Worm (Caenorhabditis elegans): ENCODE data around the gene tbcc-1.

The tbcc-1 gene

ce11 chrIII:2768635-2769034, 19.6 kb upstream of the tbcc-1 start, which contains the start of gene swsn-3 (continued):
- TF ChIP-seq sdc-2 (tag; optimal IDR thresholded peaks at IDR 0.05) = peak; percentile 76
- peak; percentile 52 for TF ChIP-seq hlh-13 (GFP tag; optimal IDR thresholded peaks at IDR 0.05)
- peak; percentile 25 for TF ChIP-seq ceh-19 (GFP tag; optimal IDR thresholded peaks at IDR 0.05)
- TF ChIP-seq ceh-2 (tag; optimal IDR thresholded peaks at IDR 0.05) = peak; percentile 83
- TF ChIP-seq ztf-16 (tag; optimal IDR thresholded peaks at IDR 0.05) = peak; percentile 81
- TF ChIP-seq ttx-3 (tag; optimal IDR thresholded peaks at IDR 0.05) = peak; percentile 90
- TF ChIP-seq ama-1 (optimal IDR thresholded peaks at IDR 0.05) = no peak
- peak; percentile 81 for TF ChIP-seq ahr-1 (tag; optimal IDR thresholded peaks at IDR 0.05)
- TF ChIP-seq gmeb-2 (tag; optimal IDR thresholded peaks at IDR 0.05) = peak; percentile 68
- TF ChIP-seq hlh-8 (tag; optimal IDR thresholded peaks at IDR 0.05) = peak; percentile 78
- peak; percentile 77 for TF ChIP-seq pat-9 (tag; optimal IDR thresholded peaks at IDR 0.05)
- peak; percentile 86 for TF ChIP-seq sox-4 (tag; optimal IDR thresholded peaks at IDR 0.05)
- peak; percentile 57 for TF ChIP-seq syd-9 (tag; optimal IDR thresholded peaks at IDR 0.05)
- TF ChIP-seq pqm-1 (tag; optimal IDR thresholded peaks at IDR 0.05) = peak; percentile 54
- peak; percentile 85 for TF ChIP-seq ceh-18 (tag; optimal IDR thresholded peaks at IDR 0.05)
- TF ChIP-seq T23F11.4 (GFP tag; optimal IDR thresholded peaks at IDR 0.05) = peak; percentile 70
- TF ChIP-seq pax-1 (tag; optimal IDR thresholded peaks at IDR 0.05) = peak; percentile 89
- peak; percentile 71 for TF ChIP-seq madf-2 (tag; optimal IDR thresholded peaks at IDR 0.05)
- TF ChIP-seq ceh-34 (tag; optimal IDR thresholded peaks at IDR 0.05) = peak; percentile 91
- peak; percentile 91 for TF ChIP-seq hlh-30 (tag; optimal IDR thresholded peaks at IDR 0.05; ENCODE audit: insufficient read depth)
- peak; percentile 84 for TF ChIP-seq eyg-1 (tag; optimal IDR thresholded peaks at IDR 0.05)
- peak; percentile 69 for TF ChIP-seq dve-1 (tag; optimal IDR thresholded peaks at IDR 0.05)
- TF ChIP-seq ceh-45 (GFP tag; IDR thresholded peaks at IDR 0.05) = peak; percentile 55; the same call in 1 of the 2 replicates
- TF ChIP-seq fkh-6 (tag; optimal IDR thresholded peaks at IDR 0.05) = peak; percentile 46

ce11 chrIII:2769078-2769477, 19.2 kb upstream of the tbcc-1 start:
- TF ChIP-seq ceh-48 (tag; optimal IDR thresholded peaks at IDR 0.05) (no peak), fkh-6 (tag; optimal IDR thresholded peaks at IDR 0.05) (no peak), odd-2 (tag; optimal IDR thresholded peaks at IDR 0.05) (no peak), ceh-2 (tag; optimal IDR thresholded peaks at IDR 0.05) (no peak), rnt-1 (tag; optimal IDR thresholded peaks at IDR 0.05) (no peak), ceh-22 (tag; optimal IDR thresholded peaks at IDR 0.05) (no peak), sox-4 (tag; optimal IDR thresholded peaks at IDR 0.05) (no peak), ceh-18 (tag; optimal IDR thresholded peaks at IDR 0.05) (no peak), unc-42 (tag; optimal IDR thresholded peaks at IDR 0.05) (no peak), nhr-232 (tag; optimal IDR thresholded peaks at IDR 0.05) (no peak), ref-2 (tag; optimal IDR thresholded peaks at IDR 0.05) (no peak), lin-11 (tag; optimal IDR thresholded peaks at IDR 0.05) (no peak)

- TF ChIP-seq gmeb-2 (tag; optimal IDR thresholded peaks at IDR 0.05) = no peak
- TF ChIP-seq unc-42 (tag; optimal IDR thresholded peaks at IDR 0.05) = no peak
Measured at ce11 chrIII:2770752-2771151, 17.5 kb upstream of the tbcc-1 start.

- TF ChIP-seq ztf-16 (tag; optimal IDR thresholded peaks at IDR 0.05) (no peak), elt-4 (tag; optimal IDR thresholded peaks at IDR 0.05) (peak; percentile 59), dve-1 (tag; optimal IDR thresholded peaks at IDR 0.05) (no peak), lim-6 (tag; optimal IDR thresholded peaks at IDR 0.05) (no peak), ceh-18 (tag; optimal IDR thresholded peaks at IDR 0.05) (no peak), hlh-15 (tag; optimal IDR thresholded peaks at IDR 0.05) (no peak), unc-42 (tag; optimal IDR thresholded peaks at IDR 0.05) (no peak)
Measured at ce11 chrIII:2778655-2779054, 9.6 kb upstream of the tbcc-1 start, which contains the start of gene laf-1. laf-1 (minus strand) TSS chrIII:2779053.

ce11 chrIII:2780283-2780682, 8.0 kb upstream of the tbcc-1 start:
- TF ChIP-seq mec-3 (tag; optimal IDR thresholded peaks at IDR 0.05; ENCODE audit: borderline replicate concordance) = no peak
- no peak for TF ChIP-seq syd-9 (tag; optimal IDR thresholded peaks at IDR 0.05)
- TF ChIP-seq ceh-48 (tag; optimal IDR thresholded peaks at IDR 0.05) = peak; percentile 99
- TF ChIP-seq elt-2 (tag; optimal IDR thresholded peaks at IDR 0.05) = no peak
- no peak for TF ChIP-seq ceh-2 (tag; optimal IDR thresholded peaks at IDR 0.05)
- no peak for TF ChIP-seq unc-42 (tag; optimal IDR thresholded peaks at IDR 0.05)
